Fruit fly (Drosophila melanogaster) whole organism, embryonic: ENCODE results near the gene Wsck.

Experiments
- Blimp-1 ChIP-seq: fragments of 200-800 bp; sonication (Bioruptor generic); optimal IDR thresholded peaks from 3 replicates; lab custom pipeline; 2018; ENCODE audit warnings: missing biosample characterization, missing genetic modification characterization, mild to moderate bottlenecking, moderate library complexity, missing genetic modification reagents
- C15 ChIP-seq: fragments of 200-800 bp; sonication (Bioruptor generic); IDR thresholded peaks from 3 replicates; pipeline ENCODE4 v1.3.6; 2022; ENCODE audit warnings: missing biosample characterization, missing genetic modification characterization
- CG10147 ChIP-seq: fragments of 200-800 bp; sonication (Bioruptor generic); optimal IDR thresholded peaks from 2 replicates; lab custom pipeline; 2019; ENCODE audit warnings: missing biosample characterization, mild to moderate bottlenecking, missing genetic modification characterization, moderate library complexity
- CG12219 ChIP-seq: fragments of 200-800 bp; sonication (Bioruptor generic); optimal IDR thresholded peaks from 3 replicates; lab custom pipeline; 2018; ENCODE audit warnings: missing biosample characterization, mild to moderate bottlenecking, missing genetic modification characterization
- CG1233 ChIP-seq: fragments of 200-800 bp; sonication (Bioruptor generic); optimal IDR thresholded peaks from 4 replicates; lab custom pipeline; 2018; ENCODE audit warnings: missing biosample characterization, mild to moderate bottlenecking, missing genetic modification characterization
- CG14050 ChIP-seq: fragments of 200-800 bp; sonication (Bioruptor generic); IDR thresholded peaks from 3 replicates; pipeline ENCODE4 v1.3.6; 2022; ENCODE audit warnings: missing biosample characterization, missing genetic modification characterization
- CG14710 ChIP-seq: fragments of 200-800 bp; sonication (Bioruptor generic); optimal IDR thresholded peaks from 3 replicates; lab custom pipeline; 2019; ENCODE audit warnings: missing biosample characterization, mild to moderate bottlenecking, missing genetic modification characterization, moderate library complexity
- CG15696 ChIP-seq: fragments of 200-800 bp; sonication (Bioruptor generic); optimal IDR thresholded peaks from 2 replicates; lab custom pipeline; 2019; ENCODE audit warnings: missing biosample characterization, mild to moderate bottlenecking, missing genetic modification characterization, moderate library complexity
- CG1603 ChIP-seq: fragments of 200-800 bp; sonication (Bioruptor generic); optimal IDR thresholded peaks from 2 replicates; lab custom pipeline; 2019; ENCODE audit warnings: missing biosample characterization, mild to moderate bottlenecking, missing genetic modification characterization, moderate library complexity
- CG16863 ChIP-seq: fragments of 200-800 bp; sonication (Bioruptor generic); optimal IDR thresholded peaks from 3 replicates; lab custom pipeline; 2016; ENCODE audit warnings: missing biosample characterization, missing genetic modification characterization
- CG17186 ChIP-seq: fragments of 200-800 bp; sonication (Bioruptor generic); optimal IDR thresholded peaks from 3 replicates; lab custom pipeline; 2017; ENCODE audit warnings: missing biosample characterization, missing genetic modification reagents, missing genetic modification characterization
- CG17359 ChIP-seq: fragments of 200-800 bp; sonication (Bioruptor generic); optimal IDR thresholded peaks from 3 replicates; lab custom pipeline; 2018; ENCODE audit warnings: missing biosample characterization, mild to moderate bottlenecking, missing genetic modification characterization, moderate library complexity
- CG17385 ChIP-seq: fragments of 200-800 bp; sonication (Bioruptor generic); optimal IDR thresholded peaks from 3 replicates; lab custom pipeline; 2018; ENCODE audit warnings: missing biosample characterization, mild to moderate bottlenecking, missing genetic modification characterization
- CG2129 ChIP-seq: fragments of 200-800 bp; sonication (Bioruptor generic); IDR thresholded peaks from 2 replicates; pipeline ENCODE4 v1.3.6; 2022; ENCODE audit warnings: missing biosample characterization, missing genetic modification characterization; ENCODE audit not compliant: partially characterized antibody
- CG2202 ChIP-seq: fragments of 200-800 bp; sonication (Bioruptor generic); optimal IDR thresholded peaks from 2 replicates; lab custom pipeline; 2018; ENCODE audit warnings: missing biosample characterization, mild to moderate bottlenecking, missing genetic modification characterization
- CG30020 ChIP-seq: fragments of 200-800 bp; optimal IDR thresholded peaks from 2 replicates; lab custom pipeline; 2019; ENCODE audit warnings: missing biosample characterization, mild to moderate bottlenecking, missing genetic modification characterization, moderate library complexity
- CG31388 ChIP-seq: fragments of 200-800 bp; sonication (Bioruptor generic); optimal IDR thresholded peaks from 2 replicates; lab custom pipeline; 2016; ENCODE audit warnings: missing biosample characterization, missing genetic modification characterization
- CG3838 ChIP-seq: fragments of 200-800 bp; sonication (Bioruptor generic); optimal IDR thresholded peaks from 3 replicates; lab custom pipeline; 2016; ENCODE audit warnings: missing biosample characterization, missing genetic modification characterization
- CG3995 ChIP-seq: fragments of 200-800 bp; sonication (Bioruptor generic); optimal IDR thresholded peaks from 3 replicates; lab custom pipeline; 2016; ENCODE audit warnings: missing biosample characterization, missing genetic modification characterization
- CG4360 ChIP-seq: fragments of 200-800 bp; sonication (Bioruptor generic); IDR thresholded peaks from 2 replicates; pipeline ENCODE4 v1.3.6; 2022; ENCODE audit warnings: missing biosample characterization, missing genetic modification characterization
- CG7271 ChIP-seq: fragments of 200-800 bp; sonication (Bioruptor generic); optimal IDR thresholded peaks from 2 replicates; lab custom pipeline; 2018; ENCODE audit warnings: missing biosample characterization, mild to moderate bottlenecking, missing genetic modification characterization, moderate library complexity
- CG7372 ChIP-seq: fragments of 200-800 bp; sonication (Bioruptor generic); IDR thresholded peaks from 2 replicates; pipeline ENCODE4 v1.3.6; 2022; ENCODE audit warnings: missing biosample characterization, missing genetic modification characterization
- CG7839 ChIP-seq: fragments of 200-800 bp; sonication (Bioruptor generic); optimal IDR thresholded peaks from 3 replicates; lab custom pipeline; 2018; ENCODE audit warnings: missing biosample characterization, mild to moderate bottlenecking, missing genetic modification characterization, moderate library complexity
- CG8290 ChIP-seq, 3 experiments: fragments of 200-800 bp; sonication (Bioruptor generic); optimal IDR thresholded peaks; 2 replicates each; lab custom pipeline; 2016 to 2019; ENCODE audit warnings: missing biosample characterization in 3 of 3, missing genetic modification characterization in 3 of 3, mild to moderate bottlenecking in 2 of 3, moderate library complexity in 1 of 3
- CG9817 ChIP-seq: fragments of 200-800 bp; sonication (Bioruptor generic); optimal IDR thresholded peaks from 2 replicates; lab custom pipeline; 2018; ENCODE audit warnings: missing biosample characterization, mild to moderate bottlenecking, missing genetic modification characterization, moderate library complexity
- Drgx ChIP-seq: fragments of 200-800 bp; sonication (Bioruptor generic); IDR thresholded peaks from 2 replicates; pipeline ENCODE4 v1.3.6; 2022; ENCODE audit warnings: missing biosample characterization, missing genetic modification characterization
- ERR ChIP-seq: fragments of 200-800 bp; sonication (Bioruptor generic); optimal IDR thresholded peaks from 2 replicates; lab custom pipeline; 2016; ENCODE audit warnings: missing biosample characterization, missing genetic modification characterization
- Ets65A ChIP-seq: fragments of 200-800 bp; sonication (Bioruptor generic); peaks from one replicate; lab custom pipeline; 2016; ENCODE audit warnings: missing biosample characterization, missing genetic modification characterization
- HLH54F ChIP-seq: fragments of 200-800 bp; sonication (Bioruptor generic); optimal IDR thresholded peaks from 3 replicates; lab custom pipeline; 2016; ENCODE audit warnings: missing biosample characterization, missing genetic modification characterization
- Hand ChIP-seq: fragments of 200-800 bp; sonication (Bioruptor generic); optimal IDR thresholded peaks from 2 replicates; lab custom pipeline; 2017; ENCODE audit warnings: mild to moderate bottlenecking, missing biosample characterization, missing genetic modification reagents, missing genetic modification characterization
- NFAT ChIP-seq: fragments of 200-800 bp; sonication (Bioruptor generic); IDR thresholded peaks from 2 replicates; pipeline ENCODE4 v1.3.6; 2022; ENCODE audit warnings: missing biosample characterization, missing genetic modification characterization
- Poxn ChIP-seq: fragments of 200-800 bp; sonication (Bioruptor generic); IDR thresholded peaks from 2 replicates; pipeline ENCODE4 v1.3.6; 2022; ENCODE audit warnings: missing biosample characterization, missing genetic modification characterization
- Sry-δ ChIP-seq: fragments of 200-800 bp; sonication (Bioruptor generic); optimal IDR thresholded peaks from 2 replicates; lab custom pipeline; 2016; ENCODE audit warnings: missing biosample characterization, missing genetic modification characterization
- Taf1 ChIP-seq: fragments of 200-800 bp; sonication (Bioruptor generic); IDR thresholded peaks from 2 replicates; pipeline ENCODE4 v1.3.6; 2022; ENCODE audit warnings: missing biosample characterization, missing genetic modification characterization
- amos ChIP-seq: fragments of 200-800 bp; sonication (Bioruptor generic); IDR thresholded peaks from 2 replicates; pipeline ENCODE4 v1.3.6; 2022; ENCODE audit warnings: missing biosample characterization, missing genetic modification characterization; ENCODE audit not compliant: partially characterized antibody
- ase ChIP-seq: fragments of 200-800 bp; sonication (Bioruptor generic); IDR thresholded peaks from 3 replicates; pipeline ENCODE4 v1.3.6; 2022; ENCODE audit warnings: missing biosample characterization, missing genetic modification characterization
- ash1 ChIP-seq: fragments of 200-800 bp; sonication (Bioruptor generic); optimal IDR thresholded peaks from 2 replicates; lab custom pipeline; 2018; ENCODE audit warnings: missing biosample characterization, mild to moderate bottlenecking, missing genetic modification characterization
- cas ChIP-seq: fragments of 200-800 bp; sonication (Bioruptor generic); IDR thresholded peaks from 2 replicates; pipeline ENCODE4 v1.3.6; 2022; ENCODE audit warnings: missing biosample characterization, missing genetic modification characterization
- chif ChIP-seq, 2 experiments: fragments of 200-800 bp; sonication (Bioruptor generic); optimal IDR thresholded peaks; 3 replicates each; lab custom pipeline; 2016; ENCODE audit warnings: missing biosample characterization in 2 of 2, missing genetic modification characterization in 2 of 2
- dati ChIP-seq: fragments of 200-800 bp; sonication (Bioruptor generic); IDR thresholded peaks from 2 replicates; pipeline ENCODE4 v1.3.6; 2022; ENCODE audit warnings: missing biosample characterization, missing genetic modification characterization
- lilli ChIP-seq: fragments of 200-800 bp; sonication (Bioruptor generic); optimal IDR thresholded peaks from 3 replicates; lab custom pipeline; 2016; ENCODE audit warnings: missing biosample characterization, missing genetic modification characterization
- lola ChIP-seq, 3 experiments: fragments of >200 bp in 2 of 3; fragments of 200-800 bp in 1 of 3; sonication (Bioruptor generic) in 1 of 3; optimal IDR thresholded peaks; 2 replicates each; lab custom pipeline; 2017 to 2019; ENCODE audit warnings: missing biosample characterization in 3 of 3, missing genetic modification characterization in 3 of 3, mild to moderate bottlenecking in 1 of 3, moderate library complexity in 1 of 3
- oc ChIP-seq: fragments of 200-800 bp; sonication (Bioruptor generic); optimal IDR thresholded peaks from 2 replicates; lab custom pipeline; 2018; ENCODE audit warnings: missing biosample characterization, mild to moderate bottlenecking, missing genetic modification characterization, moderate library complexity
- sc ChIP-seq, 3 experiments: fragments of >200 bp in 2 of 3; fragments of 200-800 bp in 1 of 3; sonication (Bioruptor generic) in 1 of 3; optimal IDR thresholded peaks; 2 replicates in 2 of 3; 3 replicates in 1 of 3; lab custom pipeline; 2017; ENCODE audit warnings: mild to moderate bottlenecking in 1 of 3, missing biosample characterization in 1 of 3, missing genetic modification characterization in 1 of 3, missing genetic modification reagents in 1 of 3
- sima ChIP-seq: fragments of 200-800 bp; sonication (Bioruptor generic); optimal IDR thresholded peaks from 2 replicates; lab custom pipeline; 2016; ENCODE audit warnings: missing biosample characterization, missing genetic modification characterization
- stwl ChIP-seq: fragments of 200-800 bp; sonication (Bioruptor generic); optimal IDR thresholded peaks from 3 replicates; lab custom pipeline; 2018; ENCODE audit warnings: missing biosample characterization, mild to moderate bottlenecking, missing genetic modification characterization, moderate library complexity
- tio ChIP-seq: fragments of 200-800 bp; sonication (Bioruptor generic); optimal IDR thresholded peaks from 2 replicates; lab custom pipeline; 2017; ENCODE audit warnings: missing biosample characterization, missing genetic modification characterization, inconsistent platforms
- unpg ChIP-seq: fragments of 200-800 bp; sonication (Bioruptor generic); optimal IDR thresholded peaks from 3 replicates; lab custom pipeline; 2018; ENCODE audit warnings: missing biosample characterization, mild to moderate bottlenecking, missing genetic modification characterization, moderate library complexity

Wsck gene

dm6 chr3R:24580067-24580962, 49.6 kb downstream of the Wsck start (continued):
- TF ChIP-seq CG3995 (GFP tag; lab: Kevin White, UChicago) (no peak), CG2202 (no peak), Hand (GFP tag; lab: Kevin White, UChicago) (no peak), CG14710 (peak; percentile 55), CG17359 (tag; lab: Kevin White, UChicago) (no peak), NFAT (GFP tag; lab: Robert Waterston, UW) (no peak), CG15696 (tag; lab: Kevin White, UChicago) (peak; percentile 27), ase (GFP tag; lab: Robert Waterston, UW) (no peak), CG7271 (tag; lab: Kevin White, UChicago) (no peak), CG17186 (no peak), CG14050 (GFP tag; lab: Robert Waterston, UW) (no peak), ERR (GFP tag; lab: Kevin White, UChicago) (no peak), HLH54F (GFP tag; lab: Kevin White, UChicago) (no peak), Poxn (no peak), CG12219 (no peak), dati (GFP tag; lab: Robert Waterston, UW) (no peak), Ets65A (GFP tag; lab: Kevin White, UChicago) (no peak), CG16863 (no peak), CG1603 (no peak), CG7839 (tag; lab: Kevin White, UChicago) (peak; percentile 47), CG2129 (GFP tag; lab: Robert Waterston, UW) (no peak), CG4360 (GFP tag; lab: Robert Waterston, UW) (no peak), CG10147 (no peak), lola (GFP tag; optimal IDR thresholded peaks at IDR 0.05; lab: Kevin White, UChicago) (peak in 1 of 3 experiments; percentile 74), C15 (GFP tag; lab: Robert Waterston, UW) (no peak), ash1 (GFP tag; lab: Kevin White, UChicago) (no peak), sima (GFP tag; lab: Kevin White, UChicago) (no peak), CG31388 (no peak), amos (GFP tag; lab: Robert Waterston, UW) (no peak), Taf1 (no peak), Blimp-1 (GFP tag; lab: Kevin White, UChicago) (peak; percentile 55), CG9817 (tag; lab: Kevin White, UChicago) (no peak), CG3838 (GFP tag; lab: Kevin White, UChicago) (no peak), sc (optimal IDR thresholded peaks at IDR 0.05; lab: Kevin White, UChicago) (no peak), sc (GFP tag; optimal IDR thresholded peaks at IDR 0.05; lab: Kevin White, UChicago) (peak; percentile 11), Sry-δ (GFP tag; lab: Kevin White, UChicago) (no peak), chif (GFP tag; optimal IDR thresholded peaks at IDR 0.05; lab: Kevin White, UChicago) (no peak), CG17385 (GFP tag; lab: Kevin White, UChicago) (no peak), cas (GFP tag; lab: Robert Waterston, UW) (no peak), lilli (GFP tag; lab: Kevin White, UChicago) (no peak), stwl (tag; lab: Kevin White, UChicago) (no peak), CG8290 (GFP tag; optimal IDR thresholded peaks at IDR 0.05; lab: Kevin White, UChicago) (no peak), CG8290 (tag; optimal IDR thresholded peaks at IDR 0.05; lab: Kevin White, UChicago) (no peak), tio (GFP tag; lab: Kevin White, UChicago) (peak; percentile 19), CG7372 (no peak), CG1233 (GFP tag; lab: Kevin White, UChicago) (no peak), Drgx (GFP tag; lab: Robert Waterston, UW) (no peak), CG30020 (tag; lab: Kevin White, UChicago) (no peak), oc (no peak), unpg (no peak)
